Fruit fly (Drosophila melanogaster) whole organism, embryonic: ENCODE results near the gene gukh.

Experiments
- Adf1 ChIP-seq: fragments of 200-800 bp; sonication (Bioruptor generic); IDR thresholded peaks from 2 replicates; pipeline ENCODE4 v1.3.6; 2022; ENCODE audit warnings: missing biosample characterization, missing genetic modification characterization
- Bgb ChIP-seq: fragments of 200-800 bp; sonication (Bioruptor generic); IDR thresholded peaks from 2 replicates; pipeline ENCODE4 v1.3.6; 2022; ENCODE audit warnings: missing biosample characterization, missing genetic modification characterization; ENCODE audit not compliant: partially characterized antibody
- BtbVII ChIP-seq: fragments of 200-800 bp; sonication (Bioruptor generic); optimal IDR thresholded peaks from 3 replicates; lab custom pipeline; 2017; ENCODE audit warnings: missing biosample characterization, mild to moderate bottlenecking, missing genetic modification characterization
- CG1024 ChIP-seq: fragments of 200-800 bp; sonication (Bioruptor generic); IDR thresholded peaks from 2 replicates; pipeline ENCODE4 v1.3.6; 2022; ENCODE audit warnings: missing biosample characterization, missing genetic modification characterization
- CG10654 ChIP-seq: fragments of 200-800 bp; sonication (Bioruptor generic); optimal IDR thresholded peaks from 2 replicates; lab custom pipeline; 2016; ENCODE audit warnings: missing biosample characterization, missing genetic modification characterization
- CG11696 ChIP-seq: fragments of 200-800 bp; sonication (Bioruptor generic); IDR thresholded peaks from 2 replicates; pipeline ENCODE4 v1.3.6; 2022; ENCODE audit warnings: missing biosample characterization, missing genetic modification characterization
- CG12071 ChIP-seq: fragments of 200-800 bp; sonication (Bioruptor generic); optimal IDR thresholded peaks from 3 replicates; lab custom pipeline; 2018; ENCODE audit warnings: missing biosample characterization, mild to moderate bottlenecking, missing genetic modification characterization
- CG14710 ChIP-seq: fragments of 200-800 bp; sonication (Bioruptor generic); optimal IDR thresholded peaks from 3 replicates; lab custom pipeline; 2019; ENCODE audit warnings: missing biosample characterization, mild to moderate bottlenecking, missing genetic modification characterization, moderate library complexity
- CG15269 ChIP-seq: fragments of 200-800 bp; sonication (Bioruptor generic); optimal IDR thresholded peaks from 2 replicates; lab custom pipeline; 2018; ENCODE audit warnings: missing biosample characterization, mild to moderate bottlenecking, missing genetic modification characterization, moderate library complexity
- CG1602 ChIP-seq: fragments of 200-800 bp; sonication (Bioruptor generic); optimal IDR thresholded peaks from 3 replicates; lab custom pipeline; 2016; ENCODE audit warnings: missing biosample characterization, missing genetic modification characterization
- CG17912 ChIP-seq: fragments of 200-800 bp; sonication (Bioruptor generic); optimal IDR thresholded peaks from 2 replicates; lab custom pipeline; 2018; ENCODE audit warnings: missing biosample characterization, mild to moderate bottlenecking, missing genetic modification characterization
- CG18262 ChIP-seq: fragments of 200-800 bp; optimal IDR thresholded peaks from 3 replicates; lab custom pipeline; 2019; ENCODE audit warnings: missing biosample characterization, mild to moderate bottlenecking, missing genetic modification characterization, moderate library complexity
- CG2199 ChIP-seq: fragments of 200-800 bp; sonication (Bioruptor generic); IDR thresholded peaks from 3 replicates; pipeline ENCODE4 v1.3.6; 2022; ENCODE audit warnings: missing biosample characterization, missing genetic modification characterization
- CG2712 ChIP-seq: fragments of 200-800 bp; optimal IDR thresholded peaks from 3 replicates; lab custom pipeline; 2019; ENCODE audit warnings: missing biosample characterization, mild to moderate bottlenecking, missing genetic modification characterization, moderate library complexity
- CG31441 ChIP-seq: fragments of 200-800 bp; sonication (Bioruptor generic); IDR thresholded peaks from 2 replicates; pipeline ENCODE4 v1.3.6; 2022; ENCODE audit warnings: missing biosample characterization, missing genetic modification characterization
- CG3281 ChIP-seq: fragments of 200-800 bp; sonication (Bioruptor generic); optimal IDR thresholded peaks from 3 replicates; lab custom pipeline; 2017; ENCODE audit warnings: missing biosample characterization, mild to moderate bottlenecking, missing genetic modification characterization
- CG33213 ChIP-seq: fragments of 200-800 bp; sonication (Bioruptor generic); optimal IDR thresholded peaks from 3 replicates; lab custom pipeline; 2016; ENCODE audit warnings: missing biosample characterization, missing genetic modification characterization
- CG4424 ChIP-seq: fragments of 200-800 bp; sonication (Bioruptor generic); optimal IDR thresholded peaks from 3 replicates; lab custom pipeline; 2016; ENCODE audit warnings: missing biosample characterization, missing genetic modification characterization
- CG4730 ChIP-seq: fragments of 200-800 bp; sonication (Bioruptor generic); IDR thresholded peaks from 2 replicates; pipeline ENCODE4 v1.3.6; 2022; ENCODE audit warnings: missing biosample characterization, missing genetic modification characterization
- CG7786 ChIP-seq: fragments of 200-800 bp; sonication (Bioruptor generic); optimal IDR thresholded peaks from 2 replicates; lab custom pipeline; 2016; ENCODE audit warnings: missing biosample characterization, missing genetic modification characterization
- Elba2 ChIP-seq: fragments of 200-800 bp; sonication (Bioruptor generic); optimal IDR thresholded peaks from 3 replicates; lab custom pipeline; 2016; ENCODE audit warnings: missing biosample characterization, missing genetic modification characterization
- Gsc ChIP-seq: fragments of 200-800 bp; sonication (Bioruptor generic); IDR thresholded peaks from 2 replicates; pipeline ENCODE4 v1.3.6; 2022; ENCODE audit warnings: missing biosample characterization, missing genetic modification characterization
- HHEX ChIP-seq: fragments of 200-800 bp; sonication (Bioruptor generic); optimal IDR thresholded peaks from 3 replicates; lab custom pipeline; 2017; ENCODE audit warnings: missing biosample characterization, mild to moderate bottlenecking, missing genetic modification characterization, missing genetic modification reagents
- HLH3B ChIP-seq: fragments of 200-800 bp; sonication (Bioruptor generic); IDR thresholded peaks from 2 replicates; pipeline ENCODE4 v1.3.6; 2022; ENCODE audit warnings: missing biosample characterization, missing genetic modification characterization
- Hr39 ChIP-seq: fragments of >200 bp; optimal IDR thresholded peaks from 2 replicates; lab custom pipeline; 2017
- Mad ChIP-seq: fragments of 200-800 bp; sonication (Bioruptor generic); optimal IDR thresholded peaks from 2 replicates; lab custom pipeline; 2016; ENCODE audit warnings: missing biosample characterization, missing genetic modification characterization
- Rfx ChIP-seq: fragments of 200-800 bp; sonication (Bioruptor generic); IDR thresholded peaks from 2 replicates; pipeline ENCODE4 v1.3.6; 2022; ENCODE audit warnings: missing biosample characterization, missing genetic modification characterization
- Usf ChIP-seq: fragments of 200-800 bp; sonication (Bioruptor generic); optimal IDR thresholded peaks from 2 replicates; lab custom pipeline; 2017; ENCODE audit warnings: missing genotype, missing biosample characterization, missing genetic modification characterization
- chif ChIP-seq, 2 experiments: fragments of 200-800 bp; sonication (Bioruptor generic); optimal IDR thresholded peaks; 3 replicates each; lab custom pipeline; 2016; ENCODE audit warnings: missing biosample characterization in 2 of 2, missing genetic modification characterization in 2 of 2
- crp ChIP-seq, 2 experiments: fragments of 200-800 bp; sonication (Bioruptor generic); optimal IDR thresholded peaks; 2 replicates in 1 of 2; 3 replicates in 1 of 2; lab custom pipeline; 2017; ENCODE audit warnings: missing biosample characterization in 2 of 2, missing genetic modification characterization in 2 of 2, mild to moderate bottlenecking in 1 of 2, moderate library complexity in 1 of 2
- exex ChIP-seq: fragments of 200-800 bp; sonication (Bioruptor generic); optimal IDR thresholded peaks from 4 replicates; lab custom pipeline; 2018; ENCODE audit warnings: missing biosample characterization, mild to moderate bottlenecking, missing genetic modification characterization, moderate library complexity
- fd64A ChIP-seq: fragments of 200-800 bp; sonication (Bioruptor generic); optimal IDR thresholded peaks from 3 replicates; lab custom pipeline; 2018; ENCODE audit warnings: missing biosample characterization, mild to moderate bottlenecking, missing genetic modification characterization
- gem ChIP-seq: fragments of 200-800 bp; sonication (Bioruptor generic); optimal IDR thresholded peaks from 2 replicates; lab custom pipeline; 2019; ENCODE audit warnings: missing biosample characterization, mild to moderate bottlenecking, missing genetic modification characterization, moderate library complexity
- hkb ChIP-seq, 2 experiments: fragments of 200-800 bp in 1 of 2; fragments of >200 bp in 1 of 2; sonication (Bioruptor generic) in 1 of 2; IDR thresholded peaks in 1 of 2; optimal IDR thresholded peaks in 1 of 2; 2 replicates each; pipeline versions ENCODE4 v1.3.6 to Lab custom; 2017 to 2022; ENCODE audit warnings: missing biosample characterization in 1 of 2, missing genetic modification characterization in 1 of 2
- inv ChIP-seq: fragments of 200-800 bp; sonication (Bioruptor generic); IDR thresholded peaks from 2 replicates; pipeline ENCODE4 v1.3.6; 2022; ENCODE audit warnings: missing biosample characterization, missing genetic modification characterization; ENCODE audit not compliant: partially characterized antibody
- ken ChIP-seq: fragments of 200-800 bp; sonication (Bioruptor generic); IDR thresholded peaks from 3 replicates; pipeline ENCODE4 v1.3.6; 2022; ENCODE audit warnings: missing biosample characterization, missing genetic modification characterization
- lab ChIP-seq: fragments of 200-800 bp; sonication (Bioruptor generic); optimal IDR thresholded peaks from 3 replicates; lab custom pipeline; 2017; ENCODE audit warnings: missing biosample characterization, missing genetic modification characterization, mild to moderate bottlenecking, moderate library complexity, missing genetic modification reagents
- nmo ChIP-seq: fragments of 200-800 bp; sonication (Bioruptor generic); optimal IDR thresholded peaks from 2 replicates; lab custom pipeline; 2018; ENCODE audit warnings: missing biosample characterization, mild to moderate bottlenecking, missing genetic modification characterization, moderate library complexity
- prd ChIP-seq, 3 experiments: fragments of >200 bp in 2 of 3; fragments of 200-800 bp in 1 of 3; sonication (Bioruptor generic) in 1 of 3; optimal IDR thresholded peaks in 2 of 3; IDR thresholded peaks in 1 of 3; 2 replicates in 2 of 3; 3 replicates in 1 of 3; pipeline versions ENCODE4 v1.3.6 to Lab custom; 2017 to 2022; ENCODE audit warnings: missing biosample characterization in 1 of 3, missing genetic modification characterization in 1 of 3
- ranshi ChIP-seq: fragments of 200-800 bp; sonication (Bioruptor generic); IDR thresholded peaks from 2 replicates; pipeline ENCODE4 v1.3.6; 2022; ENCODE audit warnings: missing biosample characterization, missing genetic modification characterization
- row ChIP-seq: fragments of 200-800 bp; sonication (Bioruptor generic); IDR thresholded peaks from 3 replicates; pipeline ENCODE4 v1.3.6; 2022; ENCODE audit warnings: missing biosample characterization, missing genetic modification characterization
- scrt ChIP-seq: fragments of 200-800 bp; sonication (Bioruptor generic); optimal IDR thresholded peaks from 2 replicates; lab custom pipeline; 2018; ENCODE audit warnings: missing biosample characterization, mild to moderate bottlenecking, missing genetic modification characterization, moderate library complexity
- sens ChIP-seq: fragments of 200-800 bp; sonication (Bioruptor generic); peaks from one replicate; lab custom pipeline; 2016; ENCODE audit warnings: missing biosample characterization, missing genetic modification characterization
- tgo ChIP-seq: fragments of 200-800 bp; sonication (Bioruptor generic); IDR thresholded peaks from 3 replicates; pipeline ENCODE4 v1.3.6; 2022; ENCODE audit warnings: missing biosample characterization, missing genetic modification characterization
- tll ChIP-seq, 2 experiments: fragments of 200-800 bp in 1 of 2; fragments of >200 bp in 1 of 2; sonication (Bioruptor generic) in 1 of 2; optimal IDR thresholded peaks; 2 replicates each; lab custom pipeline; 2017 to 2019; ENCODE audit warnings: missing biosample characterization in 2 of 2, missing genetic modification characterization in 2 of 2, mild to moderate bottlenecking in 1 of 2, moderate library complexity in 1 of 2
- vfl ChIP-seq: fragments of 200-800 bp; sonication (Bioruptor generic); optimal IDR thresholded peaks from 2 replicates; lab custom pipeline; 2016; ENCODE audit warnings: missing biosample characterization, missing genetic modification characterization
- wek ChIP-seq: fragments of 200-800 bp; sonication (Bioruptor generic); optimal IDR thresholded peaks from 3 replicates; lab custom pipeline; 2018; ENCODE audit warnings: missing biosample characterization, mild to moderate bottlenecking, missing genetic modification characterization, moderate library complexity
- zen ChIP-seq: fragments of 200-800 bp; sonication (Bioruptor generic); optimal IDR thresholded peaks from 3 replicates; lab custom pipeline; 2018; ENCODE audit warnings: missing biosample characterization, mild to moderate bottlenecking, missing genetic modification characterization, moderate library complexity
- zfh2 ChIP-seq: fragments of 200-800 bp; sonication (Bioruptor generic); optimal IDR thresholded peaks from 2 replicates; lab custom pipeline; 2016; ENCODE audit warnings: missing biosample characterization, missing genetic modification characterization

gukh gene

dm6 chr3R:18986089-18986887 lies 2.5 kb downstream of the gukh start (continued):
- TF ChIP-seq hkb (optimal IDR thresholded peaks at IDR 0.05; lab: Kevin White, UChicago) (no peak), hkb (GFP tag; IDR thresholded peaks at IDR 0.05; lab: Robert Waterston, UW) (no peak), zfh2 (no peak), CG7786 (GFP tag; lab: Kevin White, UChicago) (no peak), row (GFP tag; lab: Robert Waterston, UW) (no peak), BtbVII (GFP tag; lab: Kevin White, UChicago) (no peak), ranshi (GFP tag; lab: Robert Waterston, UW) (no peak), CG14710 (tag; lab: Kevin White, UChicago) (no peak), sens (GFP tag; lab: Kevin White, UChicago) (peak; percentile 48), CG2199 (GFP tag; lab: Robert Waterston, UW) (0 out of 3 replicates have a peak, but pooled peaks have one; percentile 49), CG1024 (no peak), Mad (GFP tag; lab: Kevin White, UChicago) (no peak), HLH3B (GFP tag; lab: Robert Waterston, UW) (no peak), wek (GFP tag; lab: Kevin White, UChicago) (no peak), Bgb (GFP tag; lab: Robert Waterston, UW) (no peak), tll (GFP tag; optimal IDR thresholded peaks at IDR 0.05; lab: Kevin White, UChicago) (no peak), CG11696 (GFP tag; lab: Robert Waterston, UW) (peak; percentile 83), scrt (GFP tag; lab: Kevin White, UChicago) (no peak), ken (GFP tag; lab: Robert Waterston, UW) (no peak), nmo (GFP tag; lab: Kevin White, UChicago) (no peak), Elba2 (GFP tag; lab: Kevin White, UChicago) (no peak), lab (GFP tag; lab: Kevin White, UChicago) (no peak), prd (optimal IDR thresholded peaks at IDR 0.05; lab: Kevin White, UChicago) (no peak), prd (GFP tag; IDR thresholded peaks at IDR 0.05; lab: Robert Waterston, UW) (no peak), CG4424 (peak; percentile 11), CG2712 (tag; lab: Kevin White, UChicago) (no peak), chif (GFP tag; optimal IDR thresholded peaks at IDR 0.05; lab: Kevin White, UChicago) (no peak), CG3281 (GFP tag; lab: Kevin White, UChicago) (no peak), Usf (no peak), zen (tag; lab: Kevin White, UChicago) (no peak), CG33213 (GFP tag; lab: Kevin White, UChicago) (no peak), fd64A (GFP tag; lab: Kevin White, UChicago) (no peak), CG4730 (GFP tag; lab: Robert Waterston, UW) (no peak), Adf1 (no peak), CG18262 (peak; percentile 16), crp (GFP tag; optimal IDR thresholded peaks at IDR 0.05; lab: Kevin White, UChicago) (no peak), CG12071 (no peak), CG15269 (tag; lab: Kevin White, UChicago) (no peak), CG1602 (GFP tag; lab: Kevin White, UChicago) (no peak), CG31441 (GFP tag; lab: Robert Waterston, UW) (0 out of 2 replicates have a peak, but pooled peaks have one; percentile 15), Hr39 (lab: Kevin White, UChicago) (no peak), gem (peak; percentile 31), Rfx (GFP tag; lab: Robert Waterston, UW) (no peak), exex (tag; lab: Kevin White, UChicago) (no peak), CG10654 (GFP tag; lab: Kevin White, UChicago) (no peak), tgo (GFP tag; lab: Robert Waterston, UW) (no peak), inv (GFP tag; lab: Robert Waterston, UW) (no peak), vfl (GFP tag; lab: Kevin White, UChicago) (no peak), Gsc (no peak), HHEX (GFP tag; lab: Kevin White, UChicago) (no peak), CG17912 (no peak)
